Worm (Caenorhabditis elegans): ENCODE measurements around the gene lips-11.
A peak's percentile ranks its signal among the peaks of the same experiment; 100 is the strongest.

The lips-11 gene

DNA sequence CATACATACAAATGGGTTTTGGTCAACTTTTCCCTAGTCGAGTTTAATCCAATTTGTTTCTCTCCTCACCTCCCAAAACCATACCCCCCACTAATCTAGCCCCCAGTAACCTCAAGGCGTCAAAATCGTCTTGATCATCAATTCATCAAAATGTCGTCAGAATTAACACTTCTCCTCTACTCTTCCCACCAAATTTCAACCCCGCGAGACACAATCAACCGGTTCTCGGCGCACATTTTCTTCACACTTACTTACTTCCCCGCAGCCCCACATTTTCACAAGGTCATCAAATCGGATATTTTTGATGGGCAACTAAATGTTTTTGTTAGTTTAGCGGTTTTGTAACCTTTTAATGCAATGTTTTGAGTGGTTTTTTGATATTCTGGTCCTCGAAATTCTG is 20.1 kb downstream of the lips-11 start (continued):
- TF ChIP-seq tlp-1 (tag; optimal IDR thresholded peaks at IDR 0.05) (no peak), lsy-2 (tag; optimal IDR thresholded peaks at IDR 0.05) (peak in 1 of 2 experiments; percentile 4), irx-1 (tag; optimal IDR thresholded peaks at IDR 0.05) (no peak), nhr-20 (tag; optimal IDR thresholded peaks at IDR 0.05) (peak; percentile 23), efl-1 (optimal IDR thresholded peaks at IDR 0.05) (no peak), efl-1 (GFP tag; optimal IDR thresholded peaks at IDR 0.05 in 1 of 2) (no peak), unc-62 (GFP tag; optimal IDR thresholded peaks at IDR 0.05) (no peak), ets-5 (GFP tag; IDR thresholded peaks at IDR 0.05) (no peak), swsn-7 (tag; optimal IDR thresholded peaks at IDR 0.05) (no peak), ceh-8 (GFP tag; optimal IDR thresholded peaks at IDR 0.05) (no peak), isw-1 (GFP tag; IDR thresholded peaks at IDR 0.05) (no peak), ceh-90 (tag; optimal IDR thresholded peaks at IDR 0.05) (no peak), lin-39 (tag; optimal IDR thresholded peaks at IDR 0.05) (no peak), zag-1 (tag; optimal IDR thresholded peaks at IDR 0.05) (no peak), nhr-77 (tag; optimal IDR thresholded peaks at IDR 0.05) (no peak), ceh-63 (GFP tag; optimal IDR thresholded peaks at IDR 0.05) (no peak)

- TF ChIP-seq fkh-4 (tag; optimal IDR thresholded peaks at IDR 0.05; ENCODE audit: borderline replicate concordance) (no peak), sptf-1 (tag; optimal IDR thresholded peaks at IDR 0.05) (no peak), grh-1 (GFP tag; IDR thresholded peaks at IDR 0.05) (0 out of 2 replicates have a peak, but pooled peaks have one; percentile 35), lin-13 (GFP tag; optimal IDR thresholded peaks at IDR 0.05) (no peak), ztf-11 (tag; optimal IDR thresholded peaks at IDR 0.05) (no peak), unc-86 (tag; optimal IDR thresholded peaks at IDR 0.05) (no peak), tbx-2 (tag; optimal IDR thresholded peaks at IDR 0.05) (no peak), aha-1 (tag; optimal IDR thresholded peaks at IDR 0.05) (no peak), ceh-63 (GFP tag; optimal IDR thresholded peaks at IDR 0.05) (no peak), egl-27 (tag; optimal IDR thresholded peaks at IDR 0.05) (no peak), snpc-4 (tag; optimal IDR thresholded peaks at IDR 0.05) (no peak), unc-30 (tag; optimal IDR thresholded peaks at IDR 0.05) (no peak), dpl-1 (GFP tag; optimal IDR thresholded peaks at IDR 0.05) (no peak), swsn-7 (tag; optimal IDR thresholded peaks at IDR 0.05) (no peak), nhr-85 (tag) (peak; percentile 81), fkh-10 (GFP tag; optimal IDR thresholded peaks at IDR 0.05) (no peak), vab-15 (tag; optimal IDR thresholded peaks at IDR 0.05) (no peak), fos-1 (tag; optimal IDR thresholded peaks at IDR 0.05) (no peak), pqm-1 (tag; optimal IDR thresholded peaks at IDR 0.05) (no peak), nhr-84 (tag; optimal IDR thresholded peaks at IDR 0.05) (no peak), efl-1 (optimal IDR thresholded peaks at IDR 0.05) (no peak), efl-1 (GFP tag; optimal IDR thresholded peaks at IDR 0.05 in 1 of 2) (no peak), unc-98 (GFP tag; IDR thresholded peaks at IDR 0.05) (no peak), pax-3 (tag; optimal IDR thresholded peaks at IDR 0.05) (no peak), nhr-19 (GFP tag; conservative IDR thresholded peaks at IDR 0.05) (no peak), unc-130 (tag; optimal IDR thresholded peaks at IDR 0.05) (no peak), xbp-1 (tag; optimal IDR thresholded peaks at IDR 0.05) (no peak), lir-3 (tag; optimal IDR thresholded peaks at IDR 0.05; ENCODE audit: poor library complexity) (no peak), hpl-2 (GFP tag; optimal IDR thresholded peaks at IDR 0.05) (no peak), mdl-1 (tag; optimal IDR thresholded peaks at IDR 0.05) (no peak), nhr-20 (tag; optimal IDR thresholded peaks at IDR 0.05) (peak; percentile 17), nhr-77 (tag; optimal IDR thresholded peaks at IDR 0.05) (no peak), lsy-2 (tag; optimal IDR thresholded peaks at IDR 0.05) (peak; percentile 17 to 18), nhr-28 (tag; optimal IDR thresholded peaks at IDR 0.05) (no peak), elt-2 (tag; optimal IDR thresholded peaks at IDR 0.05) (no peak), blmp-1 (tag; optimal IDR thresholded peaks at IDR 0.05) (peak; percentile 65), ztf-4 (tag; optimal IDR thresholded peaks at IDR 0.05) (no peak), egl-13 (tag; optimal IDR thresholded peaks at IDR 0.05) (no peak), jun-1 (tag; optimal IDR thresholded peaks at IDR 0.05) (no peak), lin-39 (tag; optimal IDR thresholded peaks at IDR 0.05) (no peak), F16B12.6 (tag; optimal IDR thresholded peaks at IDR 0.05) (no peak), sox-4 (tag; optimal IDR thresholded peaks at IDR 0.05) (no peak), elt-3 (tag; optimal IDR thresholded peaks at IDR 0.05) (no peak)
Measured at ce11 chrII:1088527-1089230, 22.1 kb downstream of the lips-11 start.

All from whole organism, L1 larva.